Worm (Caenorhabditis elegans) whole organism, L1 larva: ENCODE measurements around the gene F52C9.3.

Experiments
- C16A3.4 ChIP-seq: fragments of 150-350 bp; optimal IDR thresholded peaks from 2 replicates; lab custom pipeline; 2014; ENCODE audit warnings: missing biosample characterization, missing genetic modification characterization
- Y116A8C.19 ChIP-seq: sonication (generic microtip); optimal IDR thresholded peaks from 2 replicates; lab custom pipeline; 2016; ENCODE audit warnings: missing compliant biosample characterization, missing genetic modification characterization, borderline replicate concordance
- aha-1 ChIP-seq: fragments of 150-350 bp; optimal IDR thresholded peaks from 2 replicates; lab custom pipeline; 2014; ENCODE audit warnings: missing biosample characterization, missing genetic modification characterization
- alr-1 ChIP-seq: fragments of 200-800 bp; sonication (Bioruptor generic); optimal IDR thresholded peaks from 2 replicates; lab custom pipeline; 2018; ENCODE audit warnings: borderline replicate concordance, mild to moderate bottlenecking, missing genetic modification characterization, missing compliant biosample characterization
- aly-2 ChIP-seq: fragments of 150-350 bp; optimal IDR thresholded peaks from 2 replicates; lab custom pipeline; 2014; ENCODE audit warnings: missing biosample characterization, missing genetic modification characterization
- ama-1 ChIP-seq: fragments of 150-350 bp; optimal IDR thresholded peaks from 2 replicates; lab custom pipeline; 2014
- blmp-1 ChIP-seq: fragments of 150-350 bp; optimal IDR thresholded peaks from 2 replicates; lab custom pipeline; 2014; ENCODE audit warnings: missing biosample characterization, missing genetic modification characterization
- ceh-82 ChIP-seq, 3 experiments: fragments of 150-350 bp in 1 of 3; sonication (generic microtip) in 2 of 3; optimal IDR thresholded peaks; 2 replicates each; lab custom pipeline; 2014 to 2017; ENCODE audit warnings: missing biosample characterization in 3 of 3, missing genetic modification characterization in 3 of 3
- ces-1 ChIP-seq: fragments of 150-350 bp; optimal IDR thresholded peaks from 2 replicates; lab custom pipeline; 2014; ENCODE audit warnings: missing biosample characterization, missing genetic modification reagents, missing genetic modification characterization
- dpl-1 ChIP-seq, 3 experiments: fragments of 150-350 bp in 2 of 3; sonication (generic microtip) in 1 of 3; optimal IDR thresholded peaks; 2 replicates each; lab custom pipeline; 2014 to 2017; ENCODE audit warnings: missing biosample characterization in 3 of 3, missing genetic modification characterization in 3 of 3, missing genetic modification reagents in 3 of 3
- efl-3 ChIP-seq: fragments of 200-800 bp; sonication (Bioruptor generic); optimal IDR thresholded peaks from 2 replicates; lab custom pipeline; 2018; ENCODE audit warnings: mild to moderate bottlenecking, missing genetic modification characterization, missing compliant biosample characterization
- egl-27 ChIP-seq, 2 experiments: fragments of 150-350 bp in 1 of 2; sonication (generic microtip); optimal IDR thresholded peaks; 3 replicates each; lab custom pipeline; 2017 to 2018; ENCODE audit warnings: missing biosample characterization in 2 of 2, missing genetic modification characterization in 2 of 2, missing genetic modification reagents in 2 of 2
- elt-2 ChIP-seq: sonication (generic microtip); optimal IDR thresholded peaks from 2 replicates; lab custom pipeline; 2016; ENCODE audit warnings: missing genetic modification characterization, mild to moderate bottlenecking, inconsistent platforms, missing compliant biosample characterization, missing genetic modification reagents
- elt-3 ChIP-seq, 6 experiments: fragments of 150-350 bp in 1 of 6; sonication (generic microtip); optimal IDR thresholded peaks; 2 replicates each; lab custom pipeline; 2017 to 2018; ENCODE audit warnings: missing biosample characterization in 6 of 6, missing genetic modification characterization in 6 of 6, inconsistent platforms in 1 of 6
- ets-5 ChIP-seq: fragments of 200-800 bp; sonication (Bioruptor generic); IDR thresholded peaks from 2 replicates; pipeline ENCODE4 v1.3.6; 2022; ENCODE audit warnings: missing genetic modification characterization, missing compliant biosample characterization
- fkh-10 ChIP-seq: sonication (generic microtip); optimal IDR thresholded peaks from 2 replicates; lab custom pipeline; 2017; ENCODE audit warnings: missing biosample characterization, missing genetic modification reagents, missing genetic modification characterization
- fkh-4 ChIP-seq: sonication (generic microtip); optimal IDR thresholded peaks from 2 replicates; lab custom pipeline; 2016; ENCODE audit warnings: missing compliant biosample characterization, missing genetic modification characterization, borderline replicate concordance
- fkh-8 ChIP-seq: sonication (generic microtip); optimal IDR thresholded peaks from 2 replicates; lab custom pipeline; 2016; ENCODE audit warnings: mild to moderate bottlenecking, missing genetic modification characterization, missing compliant biosample characterization
- fos-1 ChIP-seq: fragments of 150-350 bp; optimal IDR thresholded peaks from 2 replicates; lab custom pipeline; 2014; ENCODE audit warnings: missing biosample characterization, missing genetic modification characterization
- hlh-17 ChIP-seq: fragments of 200-800 bp; sonication (Bioruptor generic); optimal IDR thresholded peaks from 2 replicates; lab custom pipeline; 2018; ENCODE audit warnings: missing genetic modification characterization, mild to moderate bottlenecking, missing compliant biosample characterization, moderate library complexity, borderline replicate concordance
- hlh-4 ChIP-seq: sonication (generic microtip); optimal IDR thresholded peaks from 2 replicates; lab custom pipeline; 2016; ENCODE audit warnings: mild to moderate bottlenecking, missing genetic modification characterization, missing compliant biosample characterization
- irx-1 ChIP-seq: sonication (generic microtip); optimal IDR thresholded peaks from 2 replicates; lab custom pipeline; 2016; ENCODE audit warnings: missing genetic modification characterization, missing compliant biosample characterization
- jun-1 ChIP-seq: fragments of 150-350 bp; optimal IDR thresholded peaks from 2 replicates; lab custom pipeline; 2014; ENCODE audit warnings: missing biosample characterization, missing genetic modification reagents, missing genetic modification characterization
- lin-13 ChIP-seq: fragments of 150-350 bp; optimal IDR thresholded peaks from 2 replicates; lab custom pipeline; 2014; ENCODE audit warnings: missing biosample characterization, missing genetic modification reagents, missing genetic modification characterization
- lin-35 ChIP-seq, 2 experiments: fragments of 150-350 bp; optimal IDR thresholded peaks; 2 replicates each; lab custom pipeline; 2014; ENCODE audit warnings: missing biosample characterization in 2 of 2, missing genetic modification characterization in 2 of 2, missing genetic modification reagents in 2 of 2
- lin-39 ChIP-seq: fragments of 150-350 bp; optimal IDR thresholded peaks from 2 replicates; lab custom pipeline; 2014; ENCODE audit warnings: missing biosample characterization, missing genetic modification reagents, missing genetic modification characterization
- lir-3 ChIP-seq: sonication (generic microtip); optimal IDR thresholded peaks from 2 replicates; lab custom pipeline; 2016; ENCODE audit warnings: mild to moderate bottlenecking, missing genetic modification characterization, moderate library complexity, missing compliant biosample characterization; ENCODE audit not compliant: poor library complexity
- lsy-2 ChIP-seq, 2 experiments: fragments of 150-350 bp; optimal IDR thresholded peaks; 2 replicates each; lab custom pipeline; 2014; ENCODE audit warnings: missing biosample characterization in 2 of 2, missing genetic modification characterization in 2 of 2
- mab-9 ChIP-seq: fragments of 200-800 bp; sonication (Bioruptor generic); IDR thresholded peaks from 2 replicates; pipeline ENCODE4 v1.3.6; 2022; ENCODE audit warnings: missing genetic modification reagents, missing genetic modification characterization, missing compliant biosample characterization
- mdl-1 ChIP-seq, 2 experiments: fragments of 150-350 bp; optimal IDR thresholded peaks; 2 replicates each; lab custom pipeline; 2014 to 2017; ENCODE audit warnings: missing biosample characterization in 2 of 2, missing genetic modification characterization in 2 of 2, inconsistent platforms in 1 of 2
- mep-1 ChIP-seq: fragments of 150-350 bp; optimal IDR thresholded peaks from 2 replicates; lab custom pipeline; 2014; ENCODE audit warnings: missing biosample characterization, missing genetic modification characterization
- nhr-12 ChIP-seq: sonication (generic microtip); optimal IDR thresholded peaks from 2 replicates; lab custom pipeline; 2017; ENCODE audit warnings: missing biosample characterization, missing genetic modification characterization
- nhr-19 ChIP-seq: fragments of 200-800 bp; sonication (Bioruptor generic); conservative IDR thresholded peaks from 2 replicates; pipeline ENCODE4 v1.3.6; 2022; ENCODE audit warnings: missing genetic modification characterization, missing compliant biosample characterization
- nhr-237 ChIP-seq: fragments of 150-350 bp; optimal IDR thresholded peaks from 2 replicates; lab custom pipeline; 2014; ENCODE audit warnings: missing biosample characterization, missing genetic modification characterization
- nhr-28 ChIP-seq: fragments of 150-350 bp; optimal IDR thresholded peaks from 2 replicates; lab custom pipeline; 2014; ENCODE audit warnings: missing biosample characterization, missing genetic modification characterization
- nhr-47 ChIP-seq: sonication (generic microtip); optimal IDR thresholded peaks from 2 replicates; lab custom pipeline; 2016; ENCODE audit warnings: mild to moderate bottlenecking, missing genetic modification characterization, moderate library complexity, missing compliant biosample characterization
- nhr-71 ChIP-seq: sonication (generic microtip); optimal IDR thresholded peaks from 2 replicates; lab custom pipeline; 2016; ENCODE audit warnings: mild to moderate bottlenecking, missing genetic modification characterization, moderate library complexity, missing compliant biosample characterization
- nhr-77 ChIP-seq: fragments of 150-350 bp; optimal IDR thresholded peaks from 2 replicates; lab custom pipeline; 2014; ENCODE audit warnings: missing biosample characterization, missing genetic modification characterization
- nhr-84 ChIP-seq: sonication (generic microtip); optimal IDR thresholded peaks from 2 replicates; lab custom pipeline; 2017; ENCODE audit warnings: missing biosample characterization, missing genetic modification characterization
- nhr-85 ChIP-seq: sonication (generic microtip); peaks from one replicate; lab custom pipeline; 2016; ENCODE audit warnings: missing genetic modification characterization, inconsistent platforms, missing compliant biosample characterization
- nhr-90 ChIP-seq: sonication (generic microtip); optimal IDR thresholded peaks from 2 replicates; lab custom pipeline; 2016; ENCODE audit warnings: mild to moderate bottlenecking, missing genetic modification characterization, missing compliant biosample characterization; ENCODE audit not compliant: poor library complexity
- pag-3 ChIP-seq: sonication (generic microtip); optimal IDR thresholded peaks from 2 replicates; lab custom pipeline; 2017; ENCODE audit warnings: missing genetic modification characterization, mild to moderate bottlenecking, missing compliant biosample characterization, antibody characterized with exemption, borderline replicate concordance; ENCODE audit not compliant: insufficient read depth
- pax-3 ChIP-seq: fragments of 200-800 bp; sonication (Bioruptor generic); optimal IDR thresholded peaks from 2 replicates; lab custom pipeline; 2018; ENCODE audit warnings: mild to moderate bottlenecking, missing genetic modification characterization, moderate library complexity, missing compliant biosample characterization
- snpc-4 ChIP-seq: fragments of 150-350 bp; optimal IDR thresholded peaks from 2 replicates; lab custom pipeline; 2014; ENCODE audit warnings: missing biosample characterization, missing genetic modification characterization
- snu-23 ChIP-seq: sonication (generic microtip); optimal IDR thresholded peaks from 2 replicates; lab custom pipeline; 2016; ENCODE audit warnings: missing genetic modification characterization, missing compliant biosample characterization
- sptf-1 ChIP-seq: fragments of 150-350 bp; optimal IDR thresholded peaks from 2 replicates; lab custom pipeline; 2014; ENCODE audit warnings: missing biosample characterization, missing genetic modification characterization
- sup-37 ChIP-seq: fragments of 200-800 bp; sonication (Bioruptor generic); optimal IDR thresholded peaks from 2 replicates; lab custom pipeline; 2018; ENCODE audit warnings: mild to moderate bottlenecking, missing genetic modification characterization, missing compliant biosample characterization
- swsn-7 ChIP-seq: sonication (generic microtip); optimal IDR thresholded peaks from 2 replicates; lab custom pipeline; 2016; ENCODE audit warnings: missing genetic modification characterization, missing compliant biosample characterization
- unc-98 ChIP-seq: fragments of 200-800 bp; sonication (Bioruptor generic); IDR thresholded peaks from 2 replicates; pipeline ENCODE4 v1.3.6; 2022; ENCODE audit warnings: missing genetic modification characterization, missing compliant biosample characterization
- xbp-1 ChIP-seq: sonication (generic microtip); optimal IDR thresholded peaks from 2 replicates; lab custom pipeline; 2016; ENCODE audit warnings: missing genetic modification characterization, missing compliant biosample characterization
- zag-1 ChIP-seq: fragments of 150-350 bp; optimal IDR thresholded peaks from 2 replicates; lab custom pipeline; 2014; ENCODE audit warnings: missing biosample characterization, missing genetic modification characterization
- zip-4 ChIP-seq: fragments of 200-800 bp; sonication (Bioruptor generic); optimal IDR thresholded peaks from 2 replicates; lab custom pipeline; 2018; ENCODE audit warnings: mild to moderate bottlenecking, missing genetic modification characterization, moderate library complexity, missing compliant biosample characterization
- ztf-11 ChIP-seq, 2 experiments: sonication (generic microtip); optimal IDR thresholded peaks; 2 replicates each; lab custom pipeline; 2016 to 2017; ENCODE audit warnings: missing genetic modification characterization in 2 of 2, missing biosample characterization in 1 of 2, missing compliant biosample characterization in 1 of 2

Gene F52C9.3

ce11 chrIII:5372884-5373283 is 51.2 kb downstream of the F52C9.3 start (continued):
- TF ChIP-seq lsy-2 (tag; optimal IDR thresholded peaks at IDR 0.05; lab: Kevin White, UChicago) (peak in 1 of 2 experiments; percentile 27), nhr-90 (tag; lab: Kevin White, UChicago) (no peak), blmp-1 (tag; lab: Kevin White, UChicago) (peak; percentile 37), ces-1 (GFP tag; lab: Kevin White, UChicago) (no peak), nhr-71 (tag; lab: Kevin White, UChicago) (peak; percentile 24), efl-3 (no peak), C16A3.4 (tag; lab: Kevin White, UChicago) (no peak), alr-1 (tag; lab: Kevin White, UChicago) (no peak), fkh-4 (tag; lab: Kevin White, UChicago) (no peak), nhr-19 (GFP tag; lab: Robert Waterston, UW) (0 out of 2 replicates have a peak, but pooled peaks have one; percentile 11), nhr-28 (no peak), snpc-4 (tag; lab: Kevin White, UChicago) (no peak), Y116A8C.19 (tag; lab: Kevin White, UChicago) (no peak), elt-2 (no peak), fos-1 (tag; lab: Kevin White, UChicago) (no peak), elt-3 (tag; optimal IDR thresholded peaks at IDR 0.05; lab: Kevin White, UChicago) (peak in 1 of 6 experiments; percentile 1), lin-35 (GFP tag; optimal IDR thresholded peaks at IDR 0.05; lab: Kevin White, UChicago) (peak in 1 of 2 experiments; percentile 50), mab-9 (GFP tag; lab: Robert Waterston, UW) (no peak), lin-39 (tag; lab: Kevin White, UChicago) (no peak), nhr-237 (tag; lab: Kevin White, UChicago) (no peak), ztf-11 (tag; optimal IDR thresholded peaks at IDR 0.05; lab: Kevin White, UChicago) (no peak), fkh-10 (no peak), hlh-17 (GFP tag; lab: Kevin White, UChicago) (no peak), ets-5 (GFP tag; lab: Robert Waterston, UW) (no peak), nhr-85 (tag; lab: Kevin White, UChicago) (no peak), nhr-47 (tag; lab: Kevin White, UChicago) (no peak), mep-1 (no peak), nhr-12 (tag; lab: Kevin White, UChicago) (no peak), sup-37 (GFP tag; lab: Kevin White, UChicago) (no peak), jun-1 (tag; lab: Kevin White, UChicago) (no peak), nhr-77 (tag; lab: Kevin White, UChicago) (no peak), zip-4 (GFP tag; lab: Kevin White, UChicago) (no peak), aha-1 (tag; lab: Kevin White, UChicago) (no peak), nhr-84 (tag; lab: Kevin White, UChicago) (no peak), hlh-4 (tag; lab: Kevin White, UChicago) (no peak), aly-2 (tag; lab: Kevin White, UChicago) (no peak), irx-1 (tag; lab: Kevin White, UChicago) (no peak), fkh-8 (tag; lab: Kevin White, UChicago) (no peak), zag-1 (no peak), swsn-7 (tag; lab: Kevin White, UChicago) (no peak), dpl-1 (GFP tag; optimal IDR thresholded peaks at IDR 0.05; lab: Kevin White, UChicago) (peak in 1 of 3 experiments; percentile 5), pag-3 (tag; lab: Kevin White, UChicago) (no peak), mdl-1 (tag; optimal IDR thresholded peaks at IDR 0.05; lab: Kevin White, UChicago) (peak in 1 of 2 experiments; percentile 25), snu-23 (GFP tag; lab: Kevin White, UChicago) (no peak), xbp-1 (no peak), pax-3 (tag; lab: Kevin White, UChicago) (no peak), sptf-1 (no peak), lin-13 (GFP tag; lab: Kevin White, UChicago) (no peak), egl-27 (tag; optimal IDR thresholded peaks at IDR 0.05; lab: Kevin White, UChicago) (no peak), ceh-82 (tag; optimal IDR thresholded peaks at IDR 0.05; lab: Kevin White, UChicago) (no peak), unc-98 (GFP tag; lab: Robert Waterston, UW) (no peak), ama-1 (lab: Kevin White, UChicago) (no peak), lir-3 (no peak)
